Fruit fly (Drosophila melanogaster): ENCODE data around the gene CG17917.

Gene CG17917

dm6 chr3R:6368550-6369238, 26.9 kb downstream of the CG17917 start, which contains the start of gene CG10286 (continued):
- TF ChIP-seq Ssrp (tag; optimal IDR thresholded peaks at IDR 0.05) (peak; percentile 31), ems (GFP tag; optimal IDR thresholded peaks at IDR 0.05) (no peak), NfI (GFP tag; optimal IDR thresholded peaks at IDR 0.05) (peak; percentile 5), Adf1 (GFP tag; IDR thresholded peaks at IDR 0.05) (no peak), nerfin-2 (GFP tag; IDR thresholded peaks at IDR 0.05; ENCODE audit: partially characterized antibody) (peak; percentile 54; the same call in 1 of the 2 replicates), nerfin-1 (tag; optimal IDR thresholded peaks at IDR 0.05) (peak; percentile 76), CG17829 (tag; optimal IDR thresholded peaks at IDR 0.05) (peak; percentile 69), so (GFP tag; IDR thresholded peaks at IDR 0.05) (0 out of 3 replicates have a peak, but pooled peaks have one; percentile 13), Sox102F (GFP tag; optimal IDR thresholded peaks at IDR 0.05) (no peak), rib (GFP tag; IDR thresholded peaks at IDR 0.05) (peak; percentile 11; the same call in 1 of the 2 replicates), Hr3 (GFP tag; optimal IDR thresholded peaks at IDR 0.05) (peak; percentile 20), CG43689 (GFP tag; IDR thresholded peaks at IDR 0.05) (no peak), CG15514 (GFP tag; optimal IDR thresholded peaks at IDR 0.05) (peak; percentile 57), gfzf (GFP tag; optimal IDR thresholded peaks at IDR 0.05) (peak; percentile 74), ash1 (GFP tag; optimal IDR thresholded peaks at IDR 0.05) (no peak), CTCF (GFP tag; optimal IDR thresholded peaks at IDR 0.05) (no peak), mld (GFP tag; IDR thresholded peaks at IDR 0.05; ENCODE audit: partially characterized antibody) (0 out of 3 replicates have a peak, but pooled peaks have one; percentile 18), CG32767 (GFP tag; IDR thresholded peaks at IDR 0.05) (no peak), CG12299 (tag; optimal IDR thresholded peaks at IDR 0.05) (peak; percentile 46), HLH4C (GFP tag; IDR thresholded peaks at IDR 0.05; ENCODE audit: partially characterized antibody) (peak; percentile 70), Taf1 (GFP tag; IDR thresholded peaks at IDR 0.05) (no peak), Hsf (GFP tag; optimal IDR thresholded peaks at IDR 0.05) (peak; percentile 1), CG6254 (GFP tag; optimal IDR thresholded peaks at IDR 0.05) (peak; percentile 13), CG2712 (tag; optimal IDR thresholded peaks at IDR 0.05) (peak; percentile 67), CG7839 (tag; optimal IDR thresholded peaks at IDR 0.05) (peak; percentile 53), CG8290 (GFP tag; optimal IDR thresholded peaks at IDR 0.05) (peak; percentile 38), CG8290 (tag; optimal IDR thresholded peaks at IDR 0.05) (peak in 1 of 2 experiments; percentile 71)

dm6 chr3R:6373512-6374306, 31.9 kb downstream of the CG17917 start:
- TF ChIP-seq ERR (GFP tag; optimal IDR thresholded peaks at IDR 0.05) (no peak), tup (GFP tag; optimal IDR thresholded peaks at IDR 0.05) (peak; percentile 12), CG33213 (GFP tag; optimal IDR thresholded peaks at IDR 0.05) (peak; percentile 32), CG7357 (GFP tag; IDR thresholded peaks at IDR 0.05) (no peak), fd3F (GFP tag; optimal IDR thresholded peaks at IDR 0.05) (peak; percentile 89), Nf-YB (GFP tag; optimal IDR thresholded peaks at IDR 0.05) (no peak), prd (optimal IDR thresholded peaks at IDR 0.05) (no peak), prd (GFP tag; IDR thresholded peaks at IDR 0.05) (peak; percentile 24; the same call in 1 of the 3 replicates), Chrac-16 (GFP tag; optimal IDR thresholded peaks at IDR 0.05) (peak; percentile 1), CG14965 (GFP tag; optimal IDR thresholded peaks at IDR 0.05; ENCODE audit: borderline replicate concordance) (no peak), cas (GFP tag; IDR thresholded peaks at IDR 0.05) (no peak), wek (GFP tag; optimal IDR thresholded peaks at IDR 0.05) (peak; percentile 79), CG1529 (GFP tag; optimal IDR thresholded peaks at IDR 0.05) (no peak), Sry-δ (GFP tag; optimal IDR thresholded peaks at IDR 0.05) (peak; percentile 71), CG6791 (GFP tag; IDR thresholded peaks at IDR 0.05; ENCODE audit: partially characterized antibody) (no peak), MESR4 (GFP tag; optimal IDR thresholded peaks at IDR 0.05) (peak; percentile 12), fd96Cb (tag; optimal IDR thresholded peaks at IDR 0.05) (no peak), hb (GFP tag; IDR thresholded peaks at IDR 0.05; ENCODE audit: partially characterized antibody) (no peak), kay (GFP tag; optimal IDR thresholded peaks at IDR 0.05) (peak; percentile 22), CG14860 (GFP tag; IDR thresholded peaks at IDR 0.05; ENCODE audit: partially characterized antibody) (no peak), vfl (GFP tag; optimal IDR thresholded peaks at IDR 0.05) (no peak), CG4820 (GFP tag; optimal IDR thresholded peaks at IDR 0.05) (no peak)
